Worm (Caenorhabditis elegans) whole organism, dauer: ENCODE results near the gene mpz-1.

Source experiments
- unc-62 ChIP-seq: sonication (generic microtip); optimal IDR thresholded peaks from 2 replicates; lab custom pipeline; 2017; ENCODE audit warnings: missing biosample characterization, missing genetic modification reagents, missing genetic modification characterization

Gene mpz-1

DNA sequence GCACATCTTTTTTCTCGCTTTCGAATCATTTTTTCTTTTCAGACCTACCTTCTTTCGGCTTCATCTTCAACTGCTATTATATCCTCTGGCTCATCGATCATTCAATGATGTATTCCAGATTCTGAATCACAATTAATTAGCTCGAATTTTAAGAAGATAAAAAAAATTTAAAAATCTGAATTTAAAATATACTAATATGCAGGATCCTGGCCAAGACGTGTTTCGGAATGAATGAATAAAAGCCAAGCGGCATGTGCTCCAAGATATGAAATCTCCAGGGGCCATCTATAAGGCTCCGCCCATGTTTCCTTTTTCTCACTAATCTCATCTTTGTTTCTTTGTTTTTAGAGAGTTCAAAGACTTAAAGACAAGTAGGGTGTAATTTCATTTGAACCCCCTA is at the start of gene mpz-1:
Gene mpz-1, minus strand, starts transcription at position 101 of the 400 bp plus-strand sequence.
- no peak for TF ChIP-seq unc-62

DNA sequence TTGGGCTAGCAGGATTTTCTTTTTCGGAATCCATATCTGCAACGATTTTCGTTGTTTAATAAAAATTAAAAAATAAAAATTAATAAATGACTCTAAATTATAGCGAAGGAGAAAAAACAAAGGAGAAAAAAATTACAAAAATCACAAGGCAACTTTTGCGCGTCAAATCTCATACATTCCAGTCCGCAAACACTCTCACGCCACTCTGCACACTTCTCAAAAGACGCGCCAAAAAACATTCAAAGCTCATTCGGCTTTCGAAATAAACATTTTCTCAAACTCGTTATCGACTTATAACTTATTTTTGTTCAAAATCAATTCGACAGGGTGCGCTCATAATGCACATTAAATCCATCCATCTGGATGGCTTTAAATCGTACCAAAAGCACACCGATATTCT is 46.1 kb upstream of the mpz-1 start, which contains the start of the genes R06F6.12 and mix-1:
Gene R06F6.12, minus strand, starts transcription at position 36 of the 400 bp plus-strand sequence.
Gene mix-1, plus strand, starts transcription at position 201 of the 400 bp plus-strand sequence.
- TF ChIP-seq unc-62 = no peak

ce11 chrII:10820679-10821078 is 42.8 kb upstream of the mpz-1 start, which contains the start of gene ech-4:
Gene ech-4, plus strand, starts transcription at chrII:10821031.
- no peak for TF ChIP-seq unc-62

ce11 chrII:10819928-10820423 is 42.0 kb upstream of the mpz-1 start, which contains the start of gene R06F6.8:
Gene R06F6.8, minus strand, starts transcription at chrII:10819978.
- no peak for TF ChIP-seq unc-62

DNA sequence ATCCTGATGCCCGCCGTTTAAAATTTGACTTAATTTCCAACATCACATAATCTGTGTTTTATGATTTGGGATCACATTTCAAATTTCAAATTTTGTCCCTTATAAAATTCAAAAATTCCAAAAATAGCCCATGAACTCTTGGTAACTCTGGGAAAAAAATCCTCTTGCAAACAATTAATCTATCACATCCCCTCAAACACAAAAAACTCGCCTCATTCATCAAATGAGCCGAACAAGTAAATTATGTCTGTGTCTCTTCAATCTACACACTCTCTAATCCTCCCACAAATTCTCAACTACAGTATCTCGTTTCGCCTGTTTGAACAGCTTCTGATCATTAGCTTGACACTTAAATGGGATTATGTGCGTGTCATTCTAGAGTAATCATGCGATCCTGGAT is 32.8 kb upstream of the mpz-1 start, which contains the start of gene msrp-7:
Gene msrp-7, plus strand, starts transcription at position 301 of the 400 bp plus-strand sequence.
- no peak for TF ChIP-seq unc-62

DNA sequence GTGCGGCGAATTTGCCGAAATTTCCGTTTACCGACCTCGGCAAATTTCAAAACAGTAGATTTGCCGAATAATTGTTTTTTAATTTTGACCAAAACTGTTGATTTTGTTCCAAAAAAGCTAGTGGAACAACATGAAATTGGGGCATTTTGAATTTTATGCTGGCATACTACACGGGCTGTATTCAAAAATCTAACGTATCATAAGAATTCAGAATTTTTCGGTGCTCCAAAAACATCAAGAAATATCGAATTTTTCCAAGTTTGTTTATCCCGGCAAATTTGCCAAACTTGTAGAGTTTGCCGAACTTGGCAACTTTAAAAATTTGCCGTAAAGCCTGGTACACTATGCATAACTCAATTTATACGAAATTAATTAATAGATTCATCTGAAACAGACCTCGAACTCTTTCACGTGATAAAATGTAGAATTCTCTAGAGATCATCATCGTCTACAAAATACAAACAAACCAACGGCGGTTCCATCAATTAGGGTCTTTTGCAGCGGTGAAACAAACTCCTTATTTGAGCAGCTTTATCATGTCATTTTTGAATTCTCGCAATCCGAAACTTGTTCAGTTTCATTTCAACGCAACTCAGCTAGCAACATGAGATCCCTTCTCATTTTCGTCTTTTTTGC is 30.9 kb upstream of the mpz-1 start, which contains the start of gene R06F6.14:
Gene R06F6.14, plus strand, starts transcription at position 586 of the 636 bp plus-strand sequence.
- no peak for TF ChIP-seq unc-62

DNA sequence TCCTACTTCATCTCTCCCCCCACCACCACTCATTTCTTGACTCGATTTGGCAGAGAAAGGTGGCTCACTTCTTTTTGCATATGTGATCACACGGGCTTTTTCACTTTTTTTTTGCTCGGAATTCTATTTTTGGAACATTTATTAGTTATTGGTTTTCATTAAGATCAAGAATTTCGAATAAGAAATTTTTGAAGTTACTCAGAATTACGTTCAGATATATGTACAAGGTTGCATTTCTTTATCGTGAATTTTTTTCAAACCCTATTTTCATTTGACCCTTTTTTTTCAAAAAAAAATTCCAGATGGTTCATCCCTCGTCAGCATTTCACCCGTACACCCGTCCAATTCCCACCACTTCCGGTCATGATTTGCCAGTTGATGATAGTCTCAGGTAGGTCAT is 27.5 kb upstream of the mpz-1 start, which contains the start of gene ceh-62:
Gene ceh-62, plus strand, starts transcription at position 301 of the 400 bp plus-strand sequence.
- TF ChIP-seq unc-62 = no peak

ce11 chrII:10804907-10805306 is 27.0 kb upstream of the mpz-1 start:
- no peak for TF ChIP-seq unc-62

ce11 chrII:10804442-10804841 is 26.5 kb upstream of the mpz-1 start:
- no peak for TF ChIP-seq unc-62

ce11 chrII:10800209-10800608 is 22.3 kb upstream of the mpz-1 start:
- TF ChIP-seq unc-62 = no peak

ce11 chrII:10798429-10798893 is 20.5 kb upstream of the mpz-1 start, which contains the start of gene npp-19:
Gene npp-19, minus strand, starts transcription at chrII:10798479.
- no peak for TF ChIP-seq unc-62

DNA sequence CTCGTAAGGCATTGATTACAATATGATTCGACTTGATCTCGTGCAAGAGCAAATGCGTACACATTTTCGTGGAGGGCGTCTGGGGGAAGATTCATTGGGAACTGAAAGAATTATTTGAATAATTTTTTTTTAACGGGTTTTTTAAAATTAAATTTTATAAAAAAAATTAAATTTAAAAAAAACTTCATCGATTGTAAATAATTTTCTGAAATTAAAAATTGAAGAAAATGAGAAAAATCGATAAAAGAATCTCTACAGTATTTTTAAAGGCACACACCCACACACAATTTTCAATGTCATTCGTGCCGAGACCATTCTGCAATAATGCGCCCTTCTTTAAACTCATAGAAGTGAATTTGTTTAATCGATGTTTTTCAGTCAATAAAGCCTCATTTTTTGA is 18.3 kb upstream of the mpz-1 start, which contains the start of gene set-14:
Gene set-14, minus strand, starts transcription at position 101 of the 400 bp plus-strand sequence.
- TF ChIP-seq unc-62 = no peak

ce11 chrII:10793393-10793792 is 15.5 kb upstream of the mpz-1 start, which contains the start of gene vps-11:
Gene vps-11, minus strand, starts transcription at chrII:10793493.
- TF ChIP-seq unc-62 = no peak

- no peak for TF ChIP-seq unc-62
Measured at ce11 chrII:10792611-10793010, 14.7 kb upstream of the mpz-1 start.

DNA sequence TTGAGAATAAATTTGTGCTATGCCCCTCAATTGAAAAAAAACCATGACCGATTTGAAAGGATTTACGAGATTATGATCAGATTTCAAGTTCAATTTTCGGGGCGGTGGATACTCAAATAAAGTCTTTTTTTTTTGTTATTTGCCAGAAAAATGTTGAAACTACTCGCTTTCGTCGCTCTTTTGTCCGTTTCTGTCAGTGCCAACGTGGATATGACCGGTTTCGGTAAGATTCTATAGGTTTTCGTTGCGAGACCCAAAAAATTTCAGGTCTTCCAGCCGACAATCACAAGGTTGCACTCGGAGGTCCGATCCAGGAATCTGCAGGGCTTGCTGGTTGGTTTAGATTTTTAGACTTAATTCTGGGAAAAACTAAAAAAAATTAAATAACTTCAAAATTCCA is 9.3 kb upstream of the mpz-1 start, which contains the start of gene tag-209:
Gene tag-209, plus strand, starts transcription at position 73 of the 400 bp plus-strand sequence.
- no peak for TF ChIP-seq unc-62

- TF ChIP-seq unc-62 = no peak
Measured at ce11 chrII:10784780-10785463, 7.0 kb upstream of the mpz-1 start, which contains the start of gene cdl-1. Gene cdl-1, plus strand, starts transcription at chrII:10785452.

DNA sequence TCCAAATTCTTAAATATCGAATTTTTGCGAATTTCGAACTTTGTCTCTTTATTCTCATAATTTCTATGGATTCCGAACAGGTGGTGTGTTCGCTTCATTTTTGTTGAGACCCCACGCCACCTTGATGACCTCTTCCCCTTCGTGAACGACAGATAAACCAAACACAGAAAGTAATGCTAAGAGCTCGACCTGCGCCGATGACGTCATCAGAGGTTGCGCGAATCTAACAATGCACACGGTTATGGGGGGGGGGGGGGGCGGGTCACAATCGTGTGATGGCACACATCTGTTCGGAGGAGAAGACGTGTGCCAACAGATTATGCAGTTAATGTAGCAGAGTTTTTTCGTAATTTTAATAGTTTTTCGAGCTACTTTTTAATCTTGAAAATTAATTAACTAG is 6.3 kb upstream of the mpz-1 start:
- TF ChIP-seq unc-62 = no peak
